Fruit fly (Drosophila melanogaster) whole organism, embryonic: Measurements from ENCODE around the gene CG15141.

ENCODE experiments used
- Adf1 ChIP-seq: fragments of 200-800 bp; sonication (Bioruptor generic); IDR thresholded peaks from 2 replicates; pipeline ENCODE4 v1.3.6; 2022; ENCODE audit warnings: missing biosample characterization, missing genetic modification characterization
- Atf6 ChIP-seq: fragments of 200-800 bp; sonication (Bioruptor generic); IDR thresholded peaks from 2 replicates; pipeline ENCODE4 v1.3.6; 2022; ENCODE audit warnings: missing biosample characterization, missing genetic modification characterization
- CG10321 ChIP-seq: fragments of 200-800 bp; sonication (Bioruptor generic); IDR thresholded peaks from 2 replicates; pipeline ENCODE4 v1.3.6; 2022; ENCODE audit warnings: missing biosample characterization, missing genetic modification characterization
- CG11085 ChIP-seq: fragments of 200-800 bp; sonication (Bioruptor generic); IDR thresholded peaks from 2 replicates; pipeline ENCODE4 v1.3.6; 2022; ENCODE audit warnings: missing biosample characterization, missing genetic modification characterization
- CG11560 ChIP-seq: fragments of 200-800 bp; sonication (Bioruptor generic); IDR thresholded peaks from 3 replicates; pipeline ENCODE4 v1.3.6; 2022; ENCODE audit warnings: missing biosample characterization, missing genetic modification characterization
- CG12391 ChIP-seq: fragments of 200-800 bp; sonication (Bioruptor generic); optimal IDR thresholded peaks from 3 replicates; lab custom pipeline; 2018; ENCODE audit warnings: missing biosample characterization, mild to moderate bottlenecking, missing genetic modification characterization, moderate library complexity
- CG13123 ChIP-seq: fragments of 200-800 bp; sonication (Bioruptor generic); optimal IDR thresholded peaks from 2 replicates; lab custom pipeline; 2016; ENCODE audit warnings: missing biosample characterization, missing genetic modification characterization
- CG15601 ChIP-seq: fragments of 200-800 bp; sonication (Bioruptor generic); optimal IDR thresholded peaks from 3 replicates; lab custom pipeline; 2019; ENCODE audit warnings: missing biosample characterization, mild to moderate bottlenecking, missing genetic modification characterization, moderate library complexity
- CG1647 ChIP-seq: fragments of 200-800 bp; sonication (Bioruptor generic); optimal IDR thresholded peaks from 3 replicates; lab custom pipeline; 2016; ENCODE audit warnings: missing biosample characterization, missing genetic modification characterization
- CG17359 ChIP-seq: fragments of 200-800 bp; sonication (Bioruptor generic); optimal IDR thresholded peaks from 3 replicates; lab custom pipeline; 2018; ENCODE audit warnings: missing biosample characterization, mild to moderate bottlenecking, missing genetic modification characterization, moderate library complexity
- CG18764 ChIP-seq: fragments of 200-800 bp; sonication (Bioruptor generic); optimal IDR thresholded peaks from 3 replicates; lab custom pipeline; 2016; ENCODE audit warnings: missing biosample characterization, missing genetic modification characterization
- CG3163 ChIP-seq: fragments of 200-800 bp; sonication (Bioruptor generic); optimal IDR thresholded peaks from 3 replicates; lab custom pipeline; 2016; ENCODE audit warnings: missing biosample characterization, missing genetic modification characterization
- CG6765 ChIP-seq: fragments of 200-800 bp; sonication (Bioruptor generic); optimal IDR thresholded peaks from 3 replicates; lab custom pipeline; 2017; ENCODE audit warnings: missing biosample characterization, mild to moderate bottlenecking, missing genetic modification characterization
- CG7271 ChIP-seq: fragments of 200-800 bp; sonication (Bioruptor generic); optimal IDR thresholded peaks from 2 replicates; lab custom pipeline; 2018; ENCODE audit warnings: missing biosample characterization, mild to moderate bottlenecking, missing genetic modification characterization, moderate library complexity
- CG7786 ChIP-seq: fragments of 200-800 bp; sonication (Bioruptor generic); optimal IDR thresholded peaks from 2 replicates; lab custom pipeline; 2016; ENCODE audit warnings: missing biosample characterization, missing genetic modification characterization
- CG7963 ChIP-seq: fragments of 200-800 bp; sonication (Bioruptor generic); IDR thresholded peaks from 3 replicates; pipeline ENCODE4 v1.3.6; 2022; ENCODE audit warnings: missing biosample characterization, missing genetic modification characterization; ENCODE audit not compliant: partially characterized antibody
- Elba2 ChIP-seq: fragments of 200-800 bp; sonication (Bioruptor generic); optimal IDR thresholded peaks from 3 replicates; lab custom pipeline; 2016; ENCODE audit warnings: missing biosample characterization, missing genetic modification characterization
- Fer1 ChIP-seq: fragments of 200-800 bp; sonication (Bioruptor generic); optimal IDR thresholded peaks from 2 replicates; lab custom pipeline; 2017; ENCODE audit warnings: missing biosample characterization, mild to moderate bottlenecking, missing genetic modification characterization
- Fer2 ChIP-seq: fragments of 200-800 bp; sonication (Bioruptor generic); optimal IDR thresholded peaks from 2 replicates; lab custom pipeline; 2018; ENCODE audit warnings: missing biosample characterization, mild to moderate bottlenecking, missing genetic modification characterization, moderate library complexity
- H2.0 ChIP-seq: fragments of 200-800 bp; sonication (Bioruptor generic); IDR thresholded peaks from 2 replicates; pipeline ENCODE4 v1.3.6; 2022; ENCODE audit warnings: missing biosample characterization, missing genetic modification characterization
- Hand ChIP-seq: fragments of 200-800 bp; sonication (Bioruptor generic); optimal IDR thresholded peaks from 2 replicates; lab custom pipeline; 2017; ENCODE audit warnings: mild to moderate bottlenecking, missing biosample characterization, missing genetic modification reagents, missing genetic modification characterization
- HmgZ ChIP-seq: fragments of 200-800 bp; sonication (Bioruptor generic); optimal IDR thresholded peaks from 2 replicates; lab custom pipeline; 2018; ENCODE audit warnings: missing biosample characterization, mild to moderate bottlenecking, missing genetic modification characterization
- Hr51 ChIP-seq, 2 experiments: fragments of 200-800 bp; sonication (Bioruptor generic); optimal IDR thresholded peaks; 2 replicates in 1 of 2; 3 replicates in 1 of 2; lab custom pipeline; 2016 to 2018; ENCODE audit warnings: missing biosample characterization in 2 of 2, missing genetic modification characterization in 2 of 2, mild to moderate bottlenecking in 1 of 2, moderate library complexity in 1 of 2
- Mad ChIP-seq: fragments of 200-800 bp; sonication (Bioruptor generic); optimal IDR thresholded peaks from 2 replicates; lab custom pipeline; 2016; ENCODE audit warnings: missing biosample characterization, missing genetic modification characterization
- Nf-YA ChIP-seq: fragments of 200-800 bp; sonication (Bioruptor generic); IDR thresholded peaks from 2 replicates; pipeline ENCODE4 v1.3.6; 2022; ENCODE audit warnings: missing biosample characterization, missing genetic modification characterization
- NfI ChIP-seq: fragments of 200-800 bp; sonication (Bioruptor generic); optimal IDR thresholded peaks from 3 replicates; lab custom pipeline; 2018; ENCODE audit warnings: missing biosample characterization, mild to moderate bottlenecking, missing genetic modification characterization, moderate library complexity
- Spps ChIP-seq: fragments of 200-800 bp; sonication (Bioruptor generic); optimal IDR thresholded peaks from 2 replicates; lab custom pipeline; 2018; ENCODE audit warnings: missing biosample characterization, mild to moderate bottlenecking, missing genetic modification characterization
- Sry-β ChIP-seq: fragments of 200-800 bp; sonication (Bioruptor generic); optimal IDR thresholded peaks from 2 replicates; lab custom pipeline; 2018; ENCODE audit warnings: missing biosample characterization, mild to moderate bottlenecking, missing genetic modification characterization, moderate library complexity
- Sry-δ ChIP-seq: fragments of 200-800 bp; sonication (Bioruptor generic); optimal IDR thresholded peaks from 2 replicates; lab custom pipeline; 2016; ENCODE audit warnings: missing biosample characterization, missing genetic modification characterization
- Trl ChIP-seq, 3 experiments: fragments of >200 bp in 2 of 3; fragments of 200-800 bp in 1 of 3; sonication (Bioruptor generic) in 1 of 3; optimal IDR thresholded peaks; 2 replicates in 1 of 3; 3 replicates in 2 of 3; lab custom pipeline; 2016 to 2017; ENCODE audit warnings: missing biosample characterization in 1 of 3, missing genetic modification characterization in 1 of 3
- aop ChIP-seq: fragments of 200-800 bp; sonication (Bioruptor generic); IDR thresholded peaks from 2 replicates; pipeline ENCODE4 v1.3.6; 2022; ENCODE audit warnings: missing biosample characterization, missing genetic modification characterization
- btn ChIP-seq: fragments of 200-800 bp; sonication (Bioruptor generic); optimal IDR thresholded peaks from 2 replicates; lab custom pipeline; 2016; ENCODE audit warnings: missing biosample characterization, missing genetic modification characterization
- danr ChIP-seq: fragments of 200-800 bp; sonication (Bioruptor generic); IDR thresholded peaks from 2 replicates; pipeline ENCODE4 v1.3.6; 2022; ENCODE audit warnings: missing biosample characterization, missing genetic modification characterization
- ewg ChIP-seq: fragments of 200-800 bp; sonication (Bioruptor generic); optimal IDR thresholded peaks from 3 replicates; lab custom pipeline; 2017; ENCODE audit warnings: mild to moderate bottlenecking, missing biosample characterization, missing genetic modification reagents, missing genetic modification characterization
- eyg ChIP-seq: fragments of 200-800 bp; sonication (Bioruptor generic); optimal IDR thresholded peaks from 3 replicates; lab custom pipeline; 2016; ENCODE audit warnings: missing biosample characterization, missing genetic modification characterization
- gfzf ChIP-seq: fragments of 200-800 bp; sonication (Bioruptor generic); optimal IDR thresholded peaks from 2 replicates; lab custom pipeline; 2016; ENCODE audit warnings: missing biosample characterization, mild to moderate bottlenecking, missing genetic modification characterization, moderate library complexity
- hbn ChIP-seq: fragments of 200-800 bp; sonication (Bioruptor generic); IDR thresholded peaks from 2 replicates; pipeline ENCODE4 v1.3.6; 2022; ENCODE audit warnings: missing biosample characterization, missing genetic modification characterization; ENCODE audit not compliant: partially characterized antibody
- jing ChIP-seq: fragments of 200-800 bp; sonication (Bioruptor generic); optimal IDR thresholded peaks from 2 replicates; lab custom pipeline; 2018; ENCODE audit warnings: missing biosample characterization, mild to moderate bottlenecking, missing genetic modification characterization
- pan ChIP-seq, 4 experiments: fragments of >200 bp in 3 of 4; fragments of 200-800 bp in 1 of 4; sonication (Bioruptor generic) in 1 of 4; optimal IDR thresholded peaks in 3 of 4; IDR thresholded peaks in 1 of 4; 2 replicates each; pipeline versions ENCODE4 v1.3.6 to Lab custom; 2017 to 2022; ENCODE audit warnings: missing biosample characterization in 2 of 4, missing genetic modification characterization in 2 of 4, mixed read lengths in 1 of 4
- pb ChIP-seq: fragments of 200-800 bp; sonication (Bioruptor generic); optimal IDR thresholded peaks from 3 replicates; lab custom pipeline; 2016; ENCODE audit warnings: missing biosample characterization, missing genetic modification characterization
- pfk ChIP-seq: fragments of 200-800 bp; sonication (Bioruptor generic); optimal IDR thresholded peaks from 2 replicates; lab custom pipeline; 2018; ENCODE audit warnings: missing biosample characterization, mild to moderate bottlenecking, missing genetic modification characterization, moderate library complexity
- pzg ChIP-seq: fragments of 200-800 bp; sonication (Bioruptor generic); optimal IDR thresholded peaks from 3 replicates; lab custom pipeline; 2018; ENCODE audit warnings: missing biosample characterization, mild to moderate bottlenecking, missing genetic modification characterization, moderate library complexity
- scrt ChIP-seq: fragments of 200-800 bp; sonication (Bioruptor generic); optimal IDR thresholded peaks from 2 replicates; lab custom pipeline; 2018; ENCODE audit warnings: missing biosample characterization, mild to moderate bottlenecking, missing genetic modification characterization, moderate library complexity
- sisA ChIP-seq: fragments of 200-800 bp; sonication (Bioruptor generic); IDR thresholded peaks from 2 replicates; pipeline ENCODE4 v1.3.6; 2022; ENCODE audit warnings: missing biosample characterization, missing genetic modification characterization
- stc ChIP-seq: fragments of 200-800 bp; sonication (Bioruptor generic); IDR thresholded peaks from 2 replicates; pipeline ENCODE4 v1.3.6; 2022; ENCODE audit warnings: missing biosample characterization, missing genetic modification characterization
- tll ChIP-seq, 2 experiments: fragments of 200-800 bp in 1 of 2; fragments of >200 bp in 1 of 2; sonication (Bioruptor generic) in 1 of 2; optimal IDR thresholded peaks; 2 replicates each; lab custom pipeline; 2017 to 2019; ENCODE audit warnings: missing biosample characterization in 2 of 2, missing genetic modification characterization in 2 of 2, mild to moderate bottlenecking in 1 of 2, moderate library complexity in 1 of 2
- yki ChIP-seq: fragments of >200 bp; optimal IDR thresholded peaks from 3 replicates; lab custom pipeline; 2018

Gene CG15141

dm6 chr2L:17449608-17450504 is 39.4 kb downstream of the CG15141 start, which contains the start of gene dl (continued):
- TF ChIP-seq ewg (GFP tag; lab: Kevin White, UChicago): no peak
- no peak for TF ChIP-seq CG10321 (GFP tag; lab: Robert Waterston, UW)
- no peak for TF ChIP-seq NfI
- TF ChIP-seq CG18764 (GFP tag; lab: Kevin White, UChicago): no peak
- no peak for TF ChIP-seq hbn (GFP tag; lab: Robert Waterston, UW)
- no peak for TF ChIP-seq Sry-δ
- TF ChIP-seq CG13123: no peak
- TF ChIP-seq Fer2 (tag; lab: Kevin White, UChicago): no peak
- TF ChIP-seq CG1647 (GFP tag; lab: Kevin White, UChicago): no peak
- TF ChIP-seq gfzf (GFP tag; lab: Kevin White, UChicago): peak; percentile 10
- TF ChIP-seq Atf6: 0 out of 2 replicates have a peak, but pooled peaks have one; percentile 22
- TF ChIP-seq CG7271 (tag; lab: Kevin White, UChicago): no peak
- TF ChIP-seq CG11085 (GFP tag; lab: Robert Waterston, UW): peak; percentile 31; the same call in 1 of the 2 replicates
- no peak for TF ChIP-seq danr
- no peak for TF ChIP-seq Sry-β
- no peak for TF ChIP-seq H2.0
- TF ChIP-seq stc (GFP tag; lab: Robert Waterston, UW): no peak
- peak; percentile 66 to 83 for TF ChIP-seq Trl (optimal IDR thresholded peaks at IDR 0.05; lab: Kevin White, UChicago)
- no peak for TF ChIP-seq Trl (GFP tag; optimal IDR thresholded peaks at IDR 0.05; lab: Kevin White, UChicago)
- TF ChIP-seq jing (GFP tag; lab: Kevin White, UChicago): no peak
- no peak for TF ChIP-seq CG7963 (GFP tag; lab: Robert Waterston, UW)
- peak; percentile 3 for TF ChIP-seq pzg (GFP tag; lab: Kevin White, UChicago)
- TF ChIP-seq Nf-YA: no peak
- no peak for TF ChIP-seq CG6765 (GFP tag; lab: Kevin White, UChicago)
- no peak for TF ChIP-seq CG7786 (GFP tag; lab: Kevin White, UChicago)
- no peak for TF ChIP-seq aop (GFP tag; lab: Robert Waterston, UW)
- no peak for TF ChIP-seq eyg
- TF ChIP-seq Elba2: no peak
- no peak for TF ChIP-seq pan (optimal IDR thresholded peaks at IDR 0.05; lab: Kevin White, UChicago)
- TF ChIP-seq pan (GFP tag; optimal IDR thresholded peaks at IDR 0.05 in 1 of 2, IDR thresholded peaks at IDR 0.05 in 1 of 2): no peak
- TF ChIP-seq scrt (GFP tag; lab: Kevin White, UChicago): no peak
- TF ChIP-seq CG12391 (tag; lab: Kevin White, UChicago): no peak
- TF ChIP-seq CG11560 (tag; lab: Robert Waterston, UW): peak; percentile 47; the same call in 1 of the 3 replicates
- no peak for TF ChIP-seq btn
- TF ChIP-seq Mad (GFP tag; lab: Kevin White, UChicago): no peak
- no peak; the same call in 1 of the 2 replicates for TF ChIP-seq Adf1 (GFP tag; lab: Robert Waterston, UW)
- TF ChIP-seq Hand (GFP tag; lab: Kevin White, UChicago): no peak
- no peak for TF ChIP-seq pb (GFP tag; lab: Kevin White, UChicago)
- no peak for TF ChIP-seq Hr51 (GFP tag; optimal IDR thresholded peaks at IDR 0.05; lab: Kevin White, UChicago)
- no peak for TF ChIP-seq yki (lab: Kevin White, UChicago)
- no peak for TF ChIP-seq pfk (GFP tag; lab: Kevin White, UChicago)
- TF ChIP-seq CG3163: peak; percentile 90
- no peak for TF ChIP-seq tll (GFP tag; optimal IDR thresholded peaks at IDR 0.05; lab: Kevin White, UChicago)
- TF ChIP-seq Spps: no peak
- TF ChIP-seq Fer1 (GFP tag; lab: Kevin White, UChicago): no peak
- no peak for TF ChIP-seq sisA
- no peak for TF ChIP-seq CG17359 (tag; lab: Kevin White, UChicago)
- no peak for TF ChIP-seq CG15601 (tag; lab: Kevin White, UChicago)
- no peak for TF ChIP-seq HmgZ (tag; lab: Kevin White, UChicago)
